Worm (Caenorhabditis elegans) whole organism, L1 larva: ENCODE measurements around the gene nhr-190.

Experiments
- C04F5.9 ChIP-seq: sonication (generic microtip); optimal IDR thresholded peaks from 2 replicates; lab custom pipeline; 2016; ENCODE audit warnings: missing genetic modification characterization, missing compliant biosample characterization
- C34B4.2 ChIP-seq: sonication (generic microtip); optimal IDR thresholded peaks from 2 replicates; lab custom pipeline; 2017; ENCODE audit warnings: mild to moderate bottlenecking, missing genetic modification characterization, missing compliant biosample characterization
- aha-1 ChIP-seq: fragments of 150-350 bp; optimal IDR thresholded peaks from 2 replicates; lab custom pipeline; 2014; ENCODE audit warnings: missing biosample characterization, missing genetic modification characterization
- ama-1 ChIP-seq: fragments of 150-350 bp; optimal IDR thresholded peaks from 2 replicates; lab custom pipeline; 2014
- blmp-1 ChIP-seq: fragments of 150-350 bp; optimal IDR thresholded peaks from 2 replicates; lab custom pipeline; 2014; ENCODE audit warnings: missing biosample characterization, missing genetic modification characterization
- ceh-8 ChIP-seq: fragments of 200-800 bp; sonication (Bioruptor generic); optimal IDR thresholded peaks from 2 replicates; lab custom pipeline; 2018; ENCODE audit warnings: mild to moderate bottlenecking, missing genetic modification characterization, moderate library complexity, missing compliant biosample characterization
- ceh-88 ChIP-seq: fragments of 200-800 bp; sonication (Bioruptor generic); IDR thresholded peaks from 2 replicates; pipeline ENCODE4 v1.3.6; 2022; ENCODE audit warnings: missing genetic modification characterization, missing compliant biosample characterization
- ces-1 ChIP-seq: fragments of 150-350 bp; optimal IDR thresholded peaks from 2 replicates; lab custom pipeline; 2014; ENCODE audit warnings: missing biosample characterization, missing genetic modification reagents, missing genetic modification characterization
- dsc-1 ChIP-seq: sonication (generic microtip); optimal IDR thresholded peaks from 2 replicates; lab custom pipeline; 2016; ENCODE audit warnings: mild to moderate bottlenecking, missing genetic modification characterization, missing compliant biosample characterization
- efl-1 ChIP-seq, 4 experiments: fragments of 150-350 bp; optimal IDR thresholded peaks in 3 of 4; peaks in 1 of 4; 1 replicate in 1 of 4; 2 replicates in 3 of 4; lab custom pipeline; 2014; ENCODE audit warnings: missing biosample characterization in 2 of 4, missing genetic modification characterization in 2 of 4, missing genetic modification reagents in 2 of 4
- egl-27 ChIP-seq, 2 experiments: fragments of 150-350 bp in 1 of 2; sonication (generic microtip); optimal IDR thresholded peaks; 3 replicates each; lab custom pipeline; 2017 to 2018; ENCODE audit warnings: missing biosample characterization in 2 of 2, missing genetic modification characterization in 2 of 2, missing genetic modification reagents in 2 of 2
- elt-2 ChIP-seq: sonication (generic microtip); optimal IDR thresholded peaks from 2 replicates; lab custom pipeline; 2016; ENCODE audit warnings: missing genetic modification characterization, mild to moderate bottlenecking, inconsistent platforms, missing compliant biosample characterization, missing genetic modification reagents
- ets-5 ChIP-seq: fragments of 200-800 bp; sonication (Bioruptor generic); IDR thresholded peaks from 2 replicates; pipeline ENCODE4 v1.3.6; 2022; ENCODE audit warnings: missing genetic modification characterization, missing compliant biosample characterization
- fkh-8 ChIP-seq: sonication (generic microtip); optimal IDR thresholded peaks from 2 replicates; lab custom pipeline; 2016; ENCODE audit warnings: mild to moderate bottlenecking, missing genetic modification characterization, missing compliant biosample characterization
- grh-1 ChIP-seq: fragments of 200-800 bp; sonication (Bioruptor generic); IDR thresholded peaks from 2 replicates; pipeline ENCODE4 v1.3.6; 2022; ENCODE audit warnings: missing genetic modification reagents, missing genetic modification characterization, missing compliant biosample characterization
- hlh-17 ChIP-seq: fragments of 200-800 bp; sonication (Bioruptor generic); optimal IDR thresholded peaks from 2 replicates; lab custom pipeline; 2018; ENCODE audit warnings: missing genetic modification characterization, mild to moderate bottlenecking, missing compliant biosample characterization, moderate library complexity, borderline replicate concordance
- hpl-2 ChIP-seq: fragments of 150-350 bp; optimal IDR thresholded peaks from 2 replicates; lab custom pipeline; 2014; ENCODE audit warnings: missing biosample characterization, missing genetic modification reagents, missing genetic modification characterization
- jun-1 ChIP-seq: fragments of 150-350 bp; optimal IDR thresholded peaks from 2 replicates; lab custom pipeline; 2014; ENCODE audit warnings: missing biosample characterization, missing genetic modification reagents, missing genetic modification characterization
- lin-14 ChIP-seq: fragments of 200-800 bp; sonication (Bioruptor generic); optimal IDR thresholded peaks from 2 replicates; lab custom pipeline; 2018; ENCODE audit warnings: mild to moderate bottlenecking, missing genetic modification characterization, moderate library complexity, missing compliant biosample characterization
- lin-35 ChIP-seq, 2 experiments: fragments of 150-350 bp; optimal IDR thresholded peaks; 2 replicates each; lab custom pipeline; 2014; ENCODE audit warnings: missing biosample characterization in 2 of 2, missing genetic modification characterization in 2 of 2, missing genetic modification reagents in 2 of 2
- lir-3 ChIP-seq: sonication (generic microtip); optimal IDR thresholded peaks from 2 replicates; lab custom pipeline; 2016; ENCODE audit warnings: mild to moderate bottlenecking, missing genetic modification characterization, moderate library complexity, missing compliant biosample characterization; ENCODE audit not compliant: poor library complexity
- mdl-1 ChIP-seq, 2 experiments: fragments of 150-350 bp; optimal IDR thresholded peaks; 2 replicates each; lab custom pipeline; 2014 to 2017; ENCODE audit warnings: missing biosample characterization in 2 of 2, missing genetic modification characterization in 2 of 2, inconsistent platforms in 1 of 2
- nhr-11 ChIP-seq: fragments of 150-350 bp; optimal IDR thresholded peaks from 2 replicates; lab custom pipeline; 2014; ENCODE audit warnings: missing biosample characterization, missing genetic modification characterization
- nhr-19 ChIP-seq: fragments of 200-800 bp; sonication (Bioruptor generic); conservative IDR thresholded peaks from 2 replicates; pipeline ENCODE4 v1.3.6; 2022; ENCODE audit warnings: missing genetic modification characterization, missing compliant biosample characterization
- nhr-20 ChIP-seq: sonication (generic microtip); optimal IDR thresholded peaks from 2 replicates; lab custom pipeline; 2016; ENCODE audit warnings: mild to moderate bottlenecking, missing genetic modification characterization, missing compliant biosample characterization
- nhr-76 ChIP-seq: sonication (generic microtip); optimal IDR thresholded peaks from 2 replicates; lab custom pipeline; 2017; ENCODE audit warnings: missing biosample characterization, missing genetic modification characterization
- nhr-84 ChIP-seq: sonication (generic microtip); optimal IDR thresholded peaks from 2 replicates; lab custom pipeline; 2017; ENCODE audit warnings: missing biosample characterization, missing genetic modification characterization
- nhr-85 ChIP-seq: sonication (generic microtip); peaks from one replicate; lab custom pipeline; 2016; ENCODE audit warnings: missing genetic modification characterization, inconsistent platforms, missing compliant biosample characterization
- pax-3 ChIP-seq: fragments of 200-800 bp; sonication (Bioruptor generic); optimal IDR thresholded peaks from 2 replicates; lab custom pipeline; 2018; ENCODE audit warnings: mild to moderate bottlenecking, missing genetic modification characterization, moderate library complexity, missing compliant biosample characterization
- snpc-4 ChIP-seq: fragments of 150-350 bp; optimal IDR thresholded peaks from 2 replicates; lab custom pipeline; 2014; ENCODE audit warnings: missing biosample characterization, missing genetic modification characterization
- sox-4 ChIP-seq: sonication (generic microtip); optimal IDR thresholded peaks from 2 replicates; lab custom pipeline; 2016; ENCODE audit warnings: missing genetic modification characterization, missing compliant biosample characterization
- sup-37 ChIP-seq: fragments of 200-800 bp; sonication (Bioruptor generic); optimal IDR thresholded peaks from 2 replicates; lab custom pipeline; 2018; ENCODE audit warnings: mild to moderate bottlenecking, missing genetic modification characterization, missing compliant biosample characterization
- tbx-2 ChIP-seq: sonication (generic microtip); optimal IDR thresholded peaks from 2 replicates; lab custom pipeline; 2016; ENCODE audit warnings: missing genetic modification characterization, missing compliant biosample characterization
- ztf-11 ChIP-seq, 2 experiments: sonication (generic microtip); optimal IDR thresholded peaks; 2 replicates each; lab custom pipeline; 2016 to 2017; ENCODE audit warnings: missing genetic modification characterization in 2 of 2, missing biosample characterization in 1 of 2, missing compliant biosample characterization in 1 of 2

Gene nhr-190

ce11 chrV:683858-684257 lies 41.1 kb upstream of the nhr-190 start, which contains the start of gene F31F4.1:
Gene F31F4.1, plus strand, starts transcription at chrV:684060.
- TF ChIP-seq elt-2 (tag; lab: Kevin White, UChicago) (peak; percentile 33), efl-1 (optimal IDR thresholded peaks at IDR 0.05; lab: Kevin White, UChicago) (no peak), efl-1 (GFP tag; optimal IDR thresholded peaks at IDR 0.05 in 1 of 2; lab: Kevin White, UChicago) (peak in 1 of 2 experiments; percentile 15), snpc-4 (tag; lab: Kevin White, UChicago) (no peak), ets-5 (GFP tag; lab: Robert Waterston, UW) (no peak), nhr-84 (tag; lab: Kevin White, UChicago) (no peak), sup-37 (GFP tag; lab: Kevin White, UChicago) (no peak), hpl-2 (GFP tag; lab: Kevin White, UChicago) (no peak), C34B4.2 (tag; lab: Kevin White, UChicago) (no peak), ztf-11 (tag; optimal IDR thresholded peaks at IDR 0.05; lab: Kevin White, UChicago) (no peak), egl-27 (tag; optimal IDR thresholded peaks at IDR 0.05; lab: Kevin White, UChicago) (no peak)

ce11 chrV:682031-682430 lies 39.3 kb upstream of the nhr-190 start, which contains the start of gene srx-23:
Gene srx-23, plus strand, starts transcription at chrV:682331.
- no peak for TF ChIP-seq sup-37 (GFP tag; lab: Kevin White, UChicago)
- no peak for TF ChIP-seq lin-14 (GFP tag; lab: Kevin White, UChicago)
- TF ChIP-seq fkh-8, result peak; percentile 49
- no peak for TF ChIP-seq dsc-1 (tag; lab: Kevin White, UChicago)
- TF ChIP-seq sox-4, result peak; percentile 56

- TF ChIP-seq efl-1 (optimal IDR thresholded peaks at IDR 0.05; lab: Kevin White, UChicago) (no peak), efl-1 (GFP tag; optimal IDR thresholded peaks at IDR 0.05 in 1 of 2; lab: Kevin White, UChicago) (peak in 1 of 2 experiments; percentile 65), ets-5 (GFP tag; lab: Robert Waterston, UW) (no peak), hlh-17 (GFP tag; lab: Kevin White, UChicago) (no peak), ces-1 (no peak)
Measured at ce11 chrV:679663-680062, 36.9 kb upstream of the nhr-190 start, which contains the start of gene srx-22. Gene srx-22, plus strand, starts transcription at chrV:679963.

ce11 chrV:676550-677084 lies 33.9 kb upstream of the nhr-190 start, which contains the start of the genes fbxa-72 and srx-21:
Gene fbxa-72, minus strand, starts transcription at chrV:676753.
Gene srx-21, plus strand, starts transcription at chrV:677034.
- TF ChIP-seq lin-14 (GFP tag; lab: Kevin White, UChicago) (no peak), nhr-85 (tag; lab: Kevin White, UChicago) (peak; percentile 23), blmp-1 (tag; lab: Kevin White, UChicago) (peak; percentile 50)
- TF ChIP-seq, all 84 proteins: peak for 2

- TF ChIP-seq lir-3 (tag; lab: Kevin White, UChicago) (no peak), snpc-4 (tag; lab: Kevin White, UChicago) (peak; percentile 27)
Measured at ce11 chrV:676090-676489, 33.4 kb upstream of the nhr-190 start.

ce11 chrV:674213-674612 lies 31.5 kb upstream of the nhr-190 start, which contains the start of gene sru-25:
Gene sru-25, minus strand, starts transcription at chrV:674313.
- TF ChIP-seq tbx-2, result no peak
- no peak for TF ChIP-seq efl-1 (optimal IDR thresholded peaks at IDR 0.05; lab: Kevin White, UChicago)
- no peak for TF ChIP-seq efl-1 (GFP tag; optimal IDR thresholded peaks at IDR 0.05 in 1 of 2; lab: Kevin White, UChicago)
- TF ChIP-seq jun-1 (tag; lab: Kevin White, UChicago), result no peak
- no peak for TF ChIP-seq ces-1
- TF ChIP-seq fkh-8, result no peak
- no peak for TF ChIP-seq pax-3 (tag; lab: Kevin White, UChicago)
- no peak for TF ChIP-seq nhr-76 (tag; lab: Kevin White, UChicago)

ce11 chrV:671342-671741 lies 28.6 kb upstream of the nhr-190 start, which contains the start of gene sru-24:
Gene sru-24, minus strand, starts transcription at chrV:671442.
- TF ChIP-seq elt-2 (tag; lab: Kevin White, UChicago) (no peak), nhr-85 (tag; lab: Kevin White, UChicago) (peak; percentile 6)
- TF ChIP-seq, all 84 proteins: peak for 1

ce11 chrV:667459-667858 lies 24.7 kb upstream of the nhr-190 start, which contains the start of gene nhr-180:
Gene nhr-180, minus strand, starts transcription at chrV:667510.
- no peak for TF ChIP-seq aha-1 (tag; lab: Kevin White, UChicago)
- TF ChIP-seq C04F5.9 (tag; lab: Kevin White, UChicago), result no peak
- TF ChIP-seq lin-35 (GFP tag; optimal IDR thresholded peaks at IDR 0.05; lab: Kevin White, UChicago), result peak in 1 of 2 experiments; percentile 52
- TF ChIP-seq ceh-88 (GFP tag; lab: Robert Waterston, UW), result no peak
- TF ChIP-seq ets-5 (GFP tag; lab: Robert Waterston, UW), result no peak
- 0 out of 2 replicates have a peak, but pooled peaks have one; percentile 7 for TF ChIP-seq nhr-19 (GFP tag; lab: Robert Waterston, UW)
- peak; percentile 14 for TF ChIP-seq nhr-20 (tag; lab: Kevin White, UChicago)
- TF ChIP-seq mdl-1 (tag; optimal IDR thresholded peaks at IDR 0.05; lab: Kevin White, UChicago), result peak in 1 of 2 experiments; percentile 61
- TF ChIP-seq ceh-8 (GFP tag; lab: Kevin White, UChicago), result no peak
- TF ChIP-seq jun-1 (tag; lab: Kevin White, UChicago), result no peak
- no peak for TF ChIP-seq grh-1
- no peak for TF ChIP-seq nhr-11 (tag; lab: Kevin White, UChicago)
- TF ChIP-seq lin-14 (GFP tag; lab: Kevin White, UChicago), result no peak
- TF ChIP-seq tbx-2, result no peak
- no peak for TF ChIP-seq sox-4
- no peak for TF ChIP-seq ama-1
